Worm (Caenorhabditis elegans): ENCODE results near the gene dod-23.
A peak's percentile ranks its signal among the peaks of the same experiment; 100 is the strongest.

The dod-23 gene

ce11 chrII:8388001-8388513, 10.9 kb downstream of the dod-23 start, which contains the start of gene drd-1 (continued):
- TF ChIP-seq fos-1 (tag; optimal IDR thresholded peaks at IDR 0.05), result peak; percentile 37
- peak; percentile 84 for TF ChIP-seq hlh-11 (tag; optimal IDR thresholded peaks at IDR 0.05)
- TF ChIP-seq aly-2 (tag; optimal IDR thresholded peaks at IDR 0.05), result no peak
- no peak for TF ChIP-seq zag-1 (tag; optimal IDR thresholded peaks at IDR 0.05)
- TF ChIP-seq php-3 (GFP tag; IDR thresholded peaks at IDR 0.05), result peak; percentile 58; the same call in 1 of the 2 replicates
- TF ChIP-seq nhr-28 (tag; optimal IDR thresholded peaks at IDR 0.05), result peak; percentile 92
- TF ChIP-seq ama-1 (optimal IDR thresholded peaks at IDR 0.05), result no peak
- peak; percentile 42; the same call in 1 of the 2 replicates for TF ChIP-seq nhr-41 (GFP tag; IDR thresholded peaks at IDR 0.05)
- peak; percentile 60; the same call in 1 of the 2 replicates for TF ChIP-seq lin-1 (GFP tag; IDR thresholded peaks at IDR 0.05)
- TF ChIP-seq rbr-2 (tag; optimal IDR thresholded peaks at IDR 0.05), result no peak
- no peak for TF ChIP-seq lin-39 (tag; optimal IDR thresholded peaks at IDR 0.05)
- TF ChIP-seq aha-1 (tag), result no peak
- TF ChIP-seq pqm-1 (tag; optimal IDR thresholded peaks at IDR 0.05), result peak; percentile 99
- TF ChIP-seq Y5F2A.4 (GFP tag; optimal IDR thresholded peaks at IDR 0.05), result no peak
- TF ChIP-seq nhr-102 (tag; optimal IDR thresholded peaks at IDR 0.05), result peak; percentile 33

- TF ChIP-seq set-16 (GFP tag; IDR thresholded peaks at IDR 0.05), result no peak
- no peak for TF ChIP-seq ZK337.2 (GFP tag; IDR thresholded peaks at IDR 0.05)
- TF ChIP-seq nhr-111 (GFP tag; optimal IDR thresholded peaks at IDR 0.05), result no peak
- no peak for TF ChIP-seq zfp-3 (GFP tag; conservative IDR thresholded peaks at IDR 0.05)
- no peak for TF ChIP-seq D1046.2 (GFP tag; IDR thresholded peaks at IDR 0.05)
- peak; percentile 25 for TF ChIP-seq nhr-48 (tag; optimal IDR thresholded peaks at IDR 0.05)
- peak; percentile 59 for TF ChIP-seq nhr-102 (tag; optimal IDR thresholded peaks at IDR 0.05)
- no peak for TF ChIP-seq madf-5 (GFP tag; IDR thresholded peaks at IDR 0.05)
- TF ChIP-seq lim-7 (GFP tag; IDR thresholded peaks at IDR 0.05), result no peak
- no peak for TF ChIP-seq ceh-32 (tag; optimal IDR thresholded peaks at IDR 0.05; ENCODE audit: poor library complexity)
- peak; percentile 92 for TF ChIP-seq dmd-6 (GFP tag; IDR thresholded peaks at IDR 0.05)
- TF ChIP-seq tag-97 (GFP tag; IDR thresholded peaks at IDR 0.05), result no peak
- no peak for TF ChIP-seq Y105C5A.15 (GFP tag; IDR thresholded peaks at IDR 0.05)
- TF ChIP-seq cey-2 (tag; optimal IDR thresholded peaks at IDR 0.05; ENCODE audit: borderline replicate concordance, insufficient read depth), result no peak
- no peak for TF ChIP-seq nhr-41 (GFP tag; IDR thresholded peaks at IDR 0.05)
- TF ChIP-seq sdz-12 (GFP tag; optimal IDR thresholded peaks at IDR 0.05), result no peak
- TF ChIP-seq duxl-1 (tag; optimal IDR thresholded peaks at IDR 0.05; ENCODE audit: poor library complexity), result no peak
- no peak for TF ChIP-seq ztf-7 (tag; optimal IDR thresholded peaks at IDR 0.05)
- no peak for TF ChIP-seq lin-29 (GFP tag; IDR thresholded peaks at IDR 0.05)
- TF ChIP-seq vab-7 (GFP tag; IDR thresholded peaks at IDR 0.05), result no peak
- TF ChIP-seq zip-2 (tag; optimal IDR thresholded peaks at IDR 0.05), result no peak
- TF ChIP-seq F44E2.7 (GFP tag; IDR thresholded peaks at IDR 0.05), result no peak
- TF ChIP-seq zag-1 (tag; optimal IDR thresholded peaks at IDR 0.05), result no peak
- TF ChIP-seq egl-43 (GFP tag; IDR thresholded peaks at IDR 0.05), result no peak
- TF ChIP-seq nhr-28 (tag; optimal IDR thresholded peaks at IDR 0.05), result peak; percentile 74
- peak; percentile 32 for TF ChIP-seq dve-1 (tag; optimal IDR thresholded peaks at IDR 0.05; ENCODE audit: insufficient read depth)
- TF ChIP-seq lin-15B (tag; optimal IDR thresholded peaks at IDR 0.05), result no peak
- peak in 1 of 2 experiments; percentile 6 for TF ChIP-seq daf-16 (GFP tag; optimal IDR thresholded peaks at IDR 0.05)
- peak; percentile 40 for TF ChIP-seq daf-16 (tag; optimal IDR thresholded peaks at IDR 0.05)
- TF ChIP-seq jun-1 (tag; optimal IDR thresholded peaks at IDR 0.05), result no peak
- no peak for TF ChIP-seq ceh-28 (tag; optimal IDR thresholded peaks at IDR 0.05)
- no peak for TF ChIP-seq egl-27 (tag; optimal IDR thresholded peaks at IDR 0.05)
- TF ChIP-seq hlh-11 (tag; optimal IDR thresholded peaks at IDR 0.05), result peak; percentile 76
- no peak for TF ChIP-seq tra-1 (GFP tag; IDR thresholded peaks at IDR 0.05)
- TF ChIP-seq T26A8.4 (GFP tag; IDR thresholded peaks at IDR 0.05), result no peak
- no peak for TF ChIP-seq zip-11 (GFP tag; IDR thresholded peaks at IDR 0.05)
- no peak for TF ChIP-seq ctbp-1 (GFP tag; IDR thresholded peaks at IDR 0.05)
- TF ChIP-seq dmd-9 (GFP tag; IDR thresholded peaks at IDR 0.05), result no peak
- no peak for TF ChIP-seq snpc-1.2 (GFP tag; IDR thresholded peaks at IDR 0.05)
- TF ChIP-seq ceh-62 (tag; optimal IDR thresholded peaks at IDR 0.05), result no peak
- no peak for TF ChIP-seq ceh-20 (GFP tag; IDR thresholded peaks at IDR 0.05)
Observed at ce11 chrII:8386897-8387296, 12.1 kb downstream of the dod-23 start.
